Fruit fly (Drosophila melanogaster) whole organism, wandering third instar larva: ENCODE measurements around the gene CG31406.

Source experiments
- N ChIP-seq: fragments of >200 bp; optimal IDR thresholded peaks from 2 replicates; lab custom pipeline; 2018; ENCODE audit warnings: missing biosample characterization, missing external identifiers, missing genetic modification characterization
- OdsH ChIP-seq: fragments of 200-800 bp; sonication (Bioruptor generic); optimal IDR thresholded peaks from 2 replicates; lab custom pipeline; 2016; ENCODE audit warnings: missing biosample characterization, mild to moderate bottlenecking, missing genetic modification characterization
- h ChIP-seq: fragments of 200-800 bp; sonication (Bioruptor generic); optimal IDR thresholded peaks from 3 replicates; lab custom pipeline; 2016; ENCODE audit warnings: missing biosample characterization, mild to moderate bottlenecking, missing genetic modification characterization
- pan ChIP-seq: fragments of >200 bp; optimal IDR thresholded peaks from 2 replicates; lab custom pipeline; 2017
- usp ChIP-seq: fragments of >200 bp; optimal IDR thresholded peaks from 2 replicates; lab custom pipeline; 2017; ENCODE audit warnings: missing biosample characterization, missing genetic modification characterization

dm6 chr3R:10389027-10389465 lies 40.5 kb downstream of the CG31406 start:
- no peak for TF ChIP-seq OdsH (GFP tag; lab: Kevin White, UChicago)
- no peak for TF ChIP-seq h
- TF ChIP-seq pan (lab: Kevin White, UChicago), result no peak
- TF ChIP-seq N (GFP tag; lab: Kevin White, UChicago), result no peak
- TF ChIP-seq usp, result no peak
